Fruit fly (Drosophila melanogaster) whole organism, adult: ENCODE results near the gene Ilp8.

Experiments used
- CG11617 ChIP-seq: fragments of 200-800 bp; sonication (Bioruptor generic); optimal IDR thresholded peaks from 2 replicates; lab custom pipeline; 2017; ENCODE audit warnings: mild to moderate bottlenecking, missing biosample characterization, missing genetic modification reagents, missing genetic modification characterization
- CG12768 ChIP-seq: fragments of 200-800 bp; sonication (Bioruptor generic); optimal IDR thresholded peaks from 2 replicates; lab custom pipeline; 2017; ENCODE audit warnings: missing biosample characterization, missing genetic modification characterization, mild to moderate bottlenecking, moderate library complexity, missing genetic modification reagents
- CG14711 ChIP-seq: fragments of 200-800 bp; sonication (Bioruptor generic); optimal IDR thresholded peaks from 2 replicates; lab custom pipeline; 2018; ENCODE audit warnings: missing biosample characterization, mild to moderate bottlenecking, missing genetic modification characterization, moderate library complexity
- CG1620 ChIP-seq: fragments of 200-800 bp; sonication (Bioruptor generic); optimal IDR thresholded peaks from 2 replicates; lab custom pipeline; 2016; ENCODE audit warnings: missing biosample characterization, missing genetic modification characterization
- CG33017 ChIP-seq: fragments of 200-800 bp; sonication (Bioruptor generic); optimal IDR thresholded peaks from 2 replicates; lab custom pipeline; 2018; ENCODE audit warnings: missing biosample characterization, mild to moderate bottlenecking, missing genetic modification characterization, moderate library complexity
- CG5204 ChIP-seq: fragments of 200-800 bp; sonication (Bioruptor generic); optimal IDR thresholded peaks from 2 replicates; lab custom pipeline; 2016; ENCODE audit warnings: missing biosample characterization, missing genetic modification characterization
- CG7045 ChIP-seq: fragments of 200-800 bp; sonication (Bioruptor generic); optimal IDR thresholded peaks from 2 replicates; lab custom pipeline; 2017; ENCODE audit warnings: missing biosample characterization, mild to moderate bottlenecking, missing genetic modification characterization
- CG7101 ChIP-seq: fragments of 200-800 bp; sonication (Bioruptor generic); optimal IDR thresholded peaks from 2 replicates; lab custom pipeline; 2018; ENCODE audit warnings: missing biosample characterization, mild to moderate bottlenecking, missing genetic modification characterization, moderate library complexity
- Clk ChIP-seq: fragments of 200-800 bp; sonication (Bioruptor generic); optimal IDR thresholded peaks from 2 replicates; lab custom pipeline; 2017; ENCODE audit warnings: missing biosample characterization, missing genetic modification characterization
- Crg-1 ChIP-seq: fragments of 200-800 bp; sonication (Bioruptor generic); optimal IDR thresholded peaks from 2 replicates; lab custom pipeline; 2016; ENCODE audit warnings: missing biosample characterization, missing genetic modification characterization
- Hr96 ChIP-seq: fragments of 200-800 bp; sonication (Bioruptor generic); optimal IDR thresholded peaks from 2 replicates; lab custom pipeline; 2016; ENCODE audit warnings: missing biosample characterization, missing genetic modification characterization
- Mnt ChIP-seq: fragments of 200-800 bp; sonication (Bioruptor generic); optimal IDR thresholded peaks from 2 replicates; lab custom pipeline; 2016; ENCODE audit warnings: missing biosample characterization, mild to moderate bottlenecking, missing genetic modification characterization
- bab1 ChIP-seq: fragments of 200-800 bp; sonication (Bioruptor generic); optimal IDR thresholded peaks from 3 replicates; lab custom pipeline; 2019; ENCODE audit warnings: missing biosample characterization, mild to moderate bottlenecking, missing genetic modification characterization, moderate library complexity
- cic ChIP-seq: fragments of 200-800 bp; sonication (Bioruptor generic); optimal IDR thresholded peaks from 2 replicates; lab custom pipeline; 2017; ENCODE audit warnings: missing biosample characterization, mild to moderate bottlenecking, missing genetic modification characterization, moderate library complexity
- cnc ChIP-seq, 2 experiments: fragments of >200 bp; optimal IDR thresholded peaks; 2 replicates each; lab custom pipeline; 2017
- kay ChIP-seq: fragments of 200-800 bp; sonication (Bioruptor generic); peaks from one replicate; lab custom pipeline; 2016; ENCODE audit warnings: missing biosample characterization, missing genetic modification characterization, borderline replicate concordance
- ovo ChIP-seq: fragments of 200-800 bp; sonication (Bioruptor generic); optimal IDR thresholded peaks from 2 replicates; lab custom pipeline; 2016; ENCODE audit warnings: missing biosample characterization, missing genetic modification characterization
- pad ChIP-seq: fragments of 200-800 bp; sonication (Bioruptor generic); optimal IDR thresholded peaks from 3 replicates; lab custom pipeline; 2017; ENCODE audit warnings: missing biosample characterization, missing genetic modification characterization, mild to moderate bottlenecking, moderate library complexity, missing genetic modification reagents
- tj ChIP-seq: fragments of 200-800 bp; sonication (Bioruptor generic); optimal IDR thresholded peaks from 3 replicates; lab custom pipeline; 2017; ENCODE audit warnings: missing biosample characterization, mild to moderate bottlenecking, missing genetic modification characterization, moderate library complexity
- toe ChIP-seq: fragments of 200-800 bp; sonication (Bioruptor generic); optimal IDR thresholded peaks from 2 replicates; lab custom pipeline; 2016; ENCODE audit warnings: missing biosample characterization, missing genetic modification characterization

The Ilp8 gene

DNA sequence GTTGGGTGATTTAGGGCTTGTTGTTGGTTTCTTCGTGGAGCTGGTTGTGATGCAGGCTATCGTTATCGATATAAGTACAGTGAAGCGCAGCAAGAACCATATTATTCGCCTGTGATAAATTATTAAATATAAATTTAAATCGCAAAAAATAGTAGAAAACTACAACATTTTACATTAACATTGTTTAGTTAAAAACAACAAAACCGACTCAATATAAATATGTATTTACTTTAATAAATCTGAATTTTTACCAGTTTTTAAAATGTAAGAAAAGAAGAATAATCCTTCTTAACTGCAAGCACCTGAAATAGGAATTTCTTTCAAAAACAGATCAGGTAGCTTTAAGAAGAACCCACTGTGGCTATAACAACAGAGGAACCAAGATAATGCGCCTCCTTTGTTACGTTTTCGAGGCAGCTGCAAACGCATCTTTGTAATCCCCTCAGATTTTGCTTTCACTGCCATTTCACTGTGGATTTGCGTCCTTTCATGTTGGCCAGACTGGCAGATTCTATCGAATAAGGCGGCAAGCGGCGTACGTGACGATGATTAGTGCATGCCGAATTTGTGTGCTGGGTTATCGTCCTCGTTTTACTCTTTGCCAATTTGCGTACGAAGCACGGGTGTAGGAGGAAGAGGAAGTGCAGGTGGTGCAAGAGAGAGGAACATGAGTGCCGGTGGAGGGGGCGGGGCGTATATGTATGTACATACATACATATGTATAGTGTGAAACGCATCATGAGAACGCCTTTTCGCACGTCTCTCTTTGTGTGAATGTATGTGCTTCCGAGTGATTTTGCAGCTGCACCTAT lies 21.2 kb downstream of the Ilp8 start:
- TF ChIP-seq CG5204 (GFP tag; lab: Kevin White, UChicago) = no peak
- no peak for TF ChIP-seq CG33017
- no peak for TF ChIP-seq CG7101 (tag; lab: Kevin White, UChicago)
- peak; percentile 48 for TF ChIP-seq cic (GFP tag; lab: Kevin White, UChicago)
- TF ChIP-seq cnc (optimal IDR thresholded peaks at IDR 0.05; lab: Kevin White, UChicago) = peak in 1 of 2 experiments; percentile 19
- TF ChIP-seq kay (GFP tag; lab: Kevin White, UChicago) = peak; percentile 91
- TF ChIP-seq Hr96 (GFP tag; lab: Kevin White, UChicago) = peak; percentile 18
- peak; percentile 35 for TF ChIP-seq CG12768
- TF ChIP-seq pad = no peak

dm6 chr3L:17009715-17010491 lies 22.0 kb downstream of the Ilp8 start:
- TF ChIP-seq Clk (peak; percentile 38), CG33017 (peak; percentile 69), CG7045 (peak; percentile 53), CG7101 (tag; lab: Kevin White, UChicago) (peak; percentile 44), toe (GFP tag; lab: Kevin White, UChicago) (no peak), tj (peak; percentile 92), kay (GFP tag; lab: Kevin White, UChicago) (no peak), cnc (optimal IDR thresholded peaks at IDR 0.05; lab: Kevin White, UChicago) (peak in 1 of 2 experiments; percentile 76), bab1 (GFP tag; lab: Kevin White, UChicago) (peak; percentile 74), CG12768 (peak; percentile 92), ovo (GFP tag; lab: Kevin White, UChicago) (peak; percentile 82), CG14711 (no peak), pad (peak; percentile 91), Crg-1 (peak; percentile 2), Hr96 (GFP tag; lab: Kevin White, UChicago) (peak; percentile 78), CG5204 (GFP tag; lab: Kevin White, UChicago) (peak; percentile 53), Mnt (GFP tag; lab: Kevin White, UChicago) (peak; percentile 92), CG1620 (GFP tag; lab: Kevin White, UChicago) (peak; percentile 17), cic (GFP tag; lab: Kevin White, UChicago) (peak; percentile 99), CG11617 (GFP tag; lab: Kevin White, UChicago) (peak; percentile 28)

DNA sequence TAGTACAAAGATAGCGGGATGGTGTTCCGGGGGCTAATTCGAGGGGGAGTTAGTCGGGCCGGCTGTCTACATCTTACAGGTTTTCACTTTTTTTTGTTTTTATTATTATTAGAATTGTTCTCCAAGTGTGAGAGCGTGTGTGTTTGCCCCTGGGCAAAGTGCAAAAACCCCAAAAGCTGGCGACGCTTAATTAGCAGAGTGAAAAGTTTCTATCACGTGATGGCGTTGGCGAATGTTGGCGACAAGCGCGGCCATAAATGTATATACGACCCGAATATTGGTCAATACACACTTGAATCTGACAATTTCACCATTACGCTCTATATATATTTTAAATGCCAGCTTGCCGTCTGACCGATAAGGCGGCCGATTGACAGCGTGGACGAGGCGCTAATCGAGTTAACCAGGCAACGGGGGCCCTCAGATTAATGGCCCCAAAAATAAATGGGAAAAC lies 22.9 kb downstream of the Ilp8 start:
- peak; percentile 12 for TF ChIP-seq tj
- TF ChIP-seq CG11617 (GFP tag; lab: Kevin White, UChicago) = no peak
- no peak for TF ChIP-seq bab1 (GFP tag; lab: Kevin White, UChicago)
- peak; percentile 2 for TF ChIP-seq CG33017
- no peak for TF ChIP-seq CG7045
- peak; percentile 9 for TF ChIP-seq toe (GFP tag; lab: Kevin White, UChicago)
- TF ChIP-seq cic (GFP tag; lab: Kevin White, UChicago) = peak; percentile 47
- TF ChIP-seq kay (GFP tag; lab: Kevin White, UChicago) = peak; percentile 63

DNA sequence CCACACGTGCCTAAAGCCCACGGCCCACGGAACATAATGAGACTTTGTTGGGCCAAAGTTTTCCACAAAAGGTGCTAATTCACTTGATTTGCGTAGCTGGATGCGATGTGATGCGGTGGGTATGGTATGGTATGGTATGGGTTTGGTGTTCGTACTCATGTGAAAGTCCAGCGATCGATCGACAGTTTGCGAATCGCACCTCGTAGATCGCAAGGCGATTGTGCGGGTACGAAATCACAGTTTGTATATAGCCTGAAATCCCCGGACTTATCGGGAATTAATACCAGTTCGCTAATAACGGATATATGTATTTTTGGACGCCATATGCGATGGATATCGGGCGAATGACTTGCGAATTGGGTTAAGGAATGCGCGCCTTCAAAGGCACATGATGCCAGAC lies 23.9 kb downstream of the Ilp8 start:
- TF ChIP-seq CG7101 (tag; lab: Kevin White, UChicago) = no peak
- TF ChIP-seq Clk = no peak
- TF ChIP-seq cnc (optimal IDR thresholded peaks at IDR 0.05; lab: Kevin White, UChicago) = peak in 1 of 2 experiments; percentile 19
- TF ChIP-seq CG12768 = peak; percentile 75
- TF ChIP-seq Hr96 (GFP tag; lab: Kevin White, UChicago) = no peak
- TF ChIP-seq Mnt (GFP tag; lab: Kevin White, UChicago) = no peak
- TF ChIP-seq cic (GFP tag; lab: Kevin White, UChicago) = no peak

DNA sequence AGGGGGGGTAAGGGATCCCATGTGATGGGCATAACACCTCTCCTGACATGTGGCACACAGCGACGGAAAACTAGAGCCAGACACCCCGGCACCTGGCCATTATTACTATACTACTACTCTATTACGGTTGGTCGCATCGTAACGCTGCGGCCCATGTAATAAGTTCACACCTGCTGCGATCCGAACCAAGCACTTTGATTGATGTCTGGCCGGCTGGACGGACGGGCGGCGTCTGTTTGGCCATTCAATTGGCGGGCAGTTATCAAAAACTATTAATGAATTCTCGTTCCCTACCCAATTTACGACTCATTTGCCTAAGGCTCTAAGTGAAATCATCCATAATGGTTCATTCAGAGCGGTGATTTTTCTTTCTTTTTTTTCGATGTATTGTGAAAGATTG lies 24.4 kb downstream of the Ilp8 start:
- TF ChIP-seq cnc (optimal IDR thresholded peaks at IDR 0.05; lab: Kevin White, UChicago) (no peak), CG33017 (no peak), cic (GFP tag; lab: Kevin White, UChicago) (peak; percentile 7), CG14711 (no peak), Hr96 (GFP tag; lab: Kevin White, UChicago) (no peak), pad (no peak), CG11617 (GFP tag; lab: Kevin White, UChicago) (no peak), bab1 (GFP tag; lab: Kevin White, UChicago) (no peak), kay (GFP tag; lab: Kevin White, UChicago) (peak; percentile 88), CG12768 (no peak), CG7101 (tag; lab: Kevin White, UChicago) (no peak), CG7045 (no peak), Crg-1 (no peak)

dm6 chr3L:17007041-17007471 lies 24.8 kb downstream of the Ilp8 start:
- TF ChIP-seq Mnt (GFP tag; lab: Kevin White, UChicago) (peak; percentile 82), Hr96 (GFP tag; lab: Kevin White, UChicago) (no peak), CG5204 (GFP tag; lab: Kevin White, UChicago) (no peak), CG12768 (peak; percentile 63), cnc (optimal IDR thresholded peaks at IDR 0.05; lab: Kevin White, UChicago) (no peak), kay (GFP tag; lab: Kevin White, UChicago) (peak; percentile 94), pad (peak; percentile 16), CG33017 (peak; percentile 46), CG1620 (GFP tag; lab: Kevin White, UChicago) (no peak), tj (peak; percentile 75), CG14711 (no peak), Crg-1 (no peak), Clk (peak; percentile 54), CG7045 (peak; percentile 51), ovo (GFP tag; lab: Kevin White, UChicago) (peak; percentile 54), cic (GFP tag; lab: Kevin White, UChicago) (peak; percentile 92), bab1 (GFP tag; lab: Kevin White, UChicago) (peak; percentile 18), CG11617 (GFP tag; lab: Kevin White, UChicago) (peak; percentile 7)
